Fruit fly (Drosophila melanogaster): Measurements from ENCODE around the gene CG17681.

The CG17681 gene

dm6 chr2L:18150393-18151133 is 2.4 kb upstream of the CG17681 start (continued):
- peak; percentile 55 for TF ChIP-seq chn (GFP tag; optimal IDR thresholded peaks at IDR 0.05)
- TF ChIP-seq Aef1 (GFP tag; IDR thresholded peaks at IDR 0.05), result peak; percentile 72
- TF ChIP-seq Usf (GFP tag; optimal IDR thresholded peaks at IDR 0.05), result no peak
- no peak for TF ChIP-seq CG8290 (GFP tag; optimal IDR thresholded peaks at IDR 0.05)
- peak in 1 of 2 experiments; percentile 58 for TF ChIP-seq CG8290 (tag; optimal IDR thresholded peaks at IDR 0.05)
- TF ChIP-seq CG3281 (GFP tag; optimal IDR thresholded peaks at IDR 0.05), result peak; percentile 8
- peak; percentile 61; the same call in 2 of the 3 replicates for TF ChIP-seq row (GFP tag; IDR thresholded peaks at IDR 0.05)
- TF ChIP-seq Nf-YA (GFP tag; IDR thresholded peaks at IDR 0.05), result no peak
- no peak for TF ChIP-seq CG18011 (GFP tag; optimal IDR thresholded peaks at IDR 0.05)
- TF ChIP-seq BtbVII (GFP tag; optimal IDR thresholded peaks at IDR 0.05), result no peak
- TF ChIP-seq CG31224 (GFP tag; IDR thresholded peaks at IDR 0.05), result peak; percentile 57
- peak; percentile 25 for TF ChIP-seq CG17359 (tag; optimal IDR thresholded peaks at IDR 0.05)
- no peak for TF ChIP-seq prd (optimal IDR thresholded peaks at IDR 0.05)
- TF ChIP-seq prd (GFP tag; IDR thresholded peaks at IDR 0.05), result peak; percentile 68
- no peak for TF ChIP-seq Sry-δ (GFP tag; optimal IDR thresholded peaks at IDR 0.05)
- peak in 1 of 2 experiments; percentile 10 for TF ChIP-seq chif (GFP tag; optimal IDR thresholded peaks at IDR 0.05)
- peak; percentile 44 for TF ChIP-seq CG15269 (tag; optimal IDR thresholded peaks at IDR 0.05)
- peak; percentile 21 for TF ChIP-seq CG11504 (tag; optimal IDR thresholded peaks at IDR 0.05)
- TF ChIP-seq CG6854 (GFP tag; optimal IDR thresholded peaks at IDR 0.05), result no peak
- TF ChIP-seq CG13894 (tag; optimal IDR thresholded peaks at IDR 0.05), result peak; percentile 19
- no peak for TF ChIP-seq unc-4 (GFP tag; IDR thresholded peaks at IDR 0.05; ENCODE audit: partially characterized antibody)
- no peak for TF ChIP-seq Scr (GFP tag; IDR thresholded peaks at IDR 0.05; ENCODE audit: partially characterized antibody)
- peak; percentile 86 for TF ChIP-seq Med (GFP tag)
- no peak for TF ChIP-seq CG9797 (GFP tag; optimal IDR thresholded peaks at IDR 0.05)
- TF ChIP-seq fru (optimal IDR thresholded peaks at IDR 0.05), result no peak
- 0 out of 2 replicates have a peak, but pooled peaks have one; percentile 4 for TF ChIP-seq ara (GFP tag; IDR thresholded peaks at IDR 0.05)
- TF ChIP-seq cg (GFP tag; optimal IDR thresholded peaks at IDR 0.05), result peak; percentile 83
- no peak for TF ChIP-seq Dp (GFP tag; optimal IDR thresholded peaks at IDR 0.05)
- TF ChIP-seq sob (GFP tag; IDR thresholded peaks at IDR 0.05), result peak; percentile 46
- TF ChIP-seq zf30C (GFP tag; optimal IDR thresholded peaks at IDR 0.05), result peak; percentile 86
- peak; percentile 66 for TF ChIP-seq CG9437 (GFP tag; optimal IDR thresholded peaks at IDR 0.05)
- TF ChIP-seq CG11456 (GFP tag; IDR thresholded peaks at IDR 0.05), result peak; percentile 74
- no peak for TF ChIP-seq CG9876 (GFP tag; optimal IDR thresholded peaks at IDR 0.05)
- peak; percentile 15 for TF ChIP-seq CG18619 (GFP tag; optimal IDR thresholded peaks at IDR 0.05)
- no peak for TF ChIP-seq odd (GFP tag; optimal IDR thresholded peaks at IDR 0.05)
- no peak for TF ChIP-seq CG1233 (GFP tag; optimal IDR thresholded peaks at IDR 0.05)
- TF ChIP-seq CG10366 (GFP tag; IDR thresholded peaks at IDR 0.05), result peak; percentile 28; the same call in 1 of the 2 replicates
- TF ChIP-seq CG12659 (GFP tag; optimal IDR thresholded peaks at IDR 0.05), result peak; percentile 39
- peak; percentile 11 for TF ChIP-seq PHDP (tag; optimal IDR thresholded peaks at IDR 0.05)
- peak; percentile 5 for TF ChIP-seq org-1 (GFP tag; optimal IDR thresholded peaks at IDR 0.05)
- TF ChIP-seq CG17328 (GFP tag; IDR thresholded peaks at IDR 0.05), result peak; percentile 53; the same call in 1 of the 2 replicates
- no peak for TF ChIP-seq dan (GFP tag; IDR thresholded peaks at IDR 0.05)
- peak; percentile 19 for TF ChIP-seq CG1603 (tag; optimal IDR thresholded peaks at IDR 0.05)
- peak; percentile 21 for TF ChIP-seq fd96Cb (tag; optimal IDR thresholded peaks at IDR 0.05)
- TF ChIP-seq da (GFP tag; optimal IDR thresholded peaks at IDR 0.05), result peak; percentile 1
- TF ChIP-seq onecut (GFP tag; IDR thresholded peaks at IDR 0.05), result peak; percentile 34
- TF ChIP-seq pfk (GFP tag; optimal IDR thresholded peaks at IDR 0.05), result no peak
- peak; percentile 41 for TF ChIP-seq CG9215 (GFP tag; IDR thresholded peaks at IDR 0.05)
- peak; percentile 8 for TF ChIP-seq unpg (GFP tag; optimal IDR thresholded peaks at IDR 0.05)
- TF ChIP-seq CG14965 (GFP tag; optimal IDR thresholded peaks at IDR 0.05; ENCODE audit: borderline replicate concordance), result no peak

Measured in whole organism, embryonic.